Fruit fly (Drosophila melanogaster): Measurements from ENCODE around the gene CG14095.

CG14095 gene

DNA sequence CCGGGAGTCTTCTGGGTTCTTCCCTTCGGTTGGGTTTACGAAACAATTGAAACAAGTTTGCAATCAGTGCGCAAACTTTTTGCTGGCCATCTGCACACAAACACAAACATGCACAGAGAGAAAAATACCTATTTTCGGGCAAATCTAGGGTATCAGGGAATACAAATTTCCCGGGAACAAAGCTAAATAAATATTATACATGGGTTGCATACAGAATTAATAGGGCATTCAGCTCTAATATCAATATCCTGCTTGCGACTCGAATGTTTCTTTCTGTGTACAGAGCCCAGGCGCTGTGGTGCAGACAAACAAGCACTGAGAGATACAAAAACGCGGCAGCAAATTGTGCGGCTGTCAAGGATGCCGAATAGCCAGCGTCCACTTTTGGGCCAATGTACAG lies 20.5 kb downstream of the CG14095 start (continued):
- TF ChIP-seq dsx (GFP tag; optimal IDR thresholded peaks at IDR 0.05; ENCODE audit: poor library complexity, severe bottlenecking) = no peak
- 0 out of 3 replicates have a peak, but pooled peaks have one; percentile 13 for TF ChIP-seq CG8119 (GFP tag; IDR thresholded peaks at IDR 0.05)
- TF ChIP-seq cyc (GFP tag; optimal IDR thresholded peaks at IDR 0.05) = peak; percentile 46
- TF ChIP-seq vri (GFP tag; optimal IDR thresholded peaks at IDR 0.05) = no peak
- TF ChIP-seq Eip78C (GFP tag) = peak; percentile 51
- TF ChIP-seq CG16779 (tag; optimal IDR thresholded peaks at IDR 0.05) = no peak
- no peak for TF ChIP-seq Hr38 (GFP tag; optimal IDR thresholded peaks at IDR 0.05)
- peak; percentile 17 for TF ChIP-seq topi (GFP tag; optimal IDR thresholded peaks at IDR 0.05)
- TF ChIP-seq pdm3 (GFP tag; optimal IDR thresholded peaks at IDR 0.05) = peak; percentile 17
- peak; percentile 32 for TF ChIP-seq acj6 (GFP tag; optimal IDR thresholded peaks at IDR 0.05)
- no peak for TF ChIP-seq fd85E (GFP tag; optimal IDR thresholded peaks at IDR 0.05)
- TF ChIP-seq net (GFP tag; optimal IDR thresholded peaks at IDR 0.05) = no peak
- TF ChIP-seq OdsH (GFP tag; optimal IDR thresholded peaks at IDR 0.05) = peak; percentile 19
- no peak for TF ChIP-seq fd59A (GFP tag; optimal IDR thresholded peaks at IDR 0.05)
- peak; percentile 28 for TF ChIP-seq CG10669 (GFP tag; optimal IDR thresholded peaks at IDR 0.05)
- TF ChIP-seq CG3032 (tag; optimal IDR thresholded peaks at IDR 0.05) = no peak
- TF ChIP-seq Eip75B (GFP tag; optimal IDR thresholded peaks at IDR 0.05) = no peak
- no peak for TF ChIP-seq dac (GFP tag; optimal IDR thresholded peaks at IDR 0.05)
- no peak for TF ChIP-seq Hr4 (GFP tag; optimal IDR thresholded peaks at IDR 0.05)
- no peak for TF ChIP-seq Gug (GFP tag; IDR thresholded peaks at IDR 0.05)
- TF ChIP-seq achi (GFP tag; optimal IDR thresholded peaks at IDR 0.05) = peak; percentile 22
- TF ChIP-seq CG32006 (GFP tag; optimal IDR thresholded peaks at IDR 0.05) = peak; percentile 19
- no peak for TF ChIP-seq CG8632 (GFP tag; optimal IDR thresholded peaks at IDR 0.05)
- TF ChIP-seq CG6854 (GFP tag; optimal IDR thresholded peaks at IDR 0.05) = no peak
- TF ChIP-seq CG11762 (GFP tag; optimal IDR thresholded peaks at IDR 0.05; ENCODE audit: insufficient read depth) = no peak
- TF ChIP-seq CG6808 (GFP tag; optimal IDR thresholded peaks at IDR 0.05) = no peak
- no peak for TF ChIP-seq spab (GFP tag; optimal IDR thresholded peaks at IDR 0.05)
- TF ChIP-seq CG34406 (GFP tag; optimal IDR thresholded peaks at IDR 0.05) = no peak
- TF ChIP-seq Met (GFP tag; optimal IDR thresholded peaks at IDR 0.05) = peak; percentile 24
- TF ChIP-seq CG6276 (GFP tag; optimal IDR thresholded peaks at IDR 0.05) = no peak
- TF ChIP-seq CG8319 (GFP tag; optimal IDR thresholded peaks at IDR 0.05) = peak; percentile 18
- no peak for TF ChIP-seq Blimp-1 (GFP tag; optimal IDR thresholded peaks at IDR 0.05)
- TF ChIP-seq CG11294 (GFP tag; IDR thresholded peaks at IDR 0.05) = no peak
- peak; percentile 28 for TF ChIP-seq Sox14 (GFP tag; optimal IDR thresholded peaks at IDR 0.05)
- TF ChIP-seq salr (GFP tag; optimal IDR thresholded peaks at IDR 0.05) = no peak

dm6 chr3L:19442239-19442638 lies 22.3 kb downstream of the CG14095 start:
- TF ChIP-seq Hr39 (GFP tag; optimal IDR thresholded peaks at IDR 0.05) (no peak), CG6163 (GFP tag; IDR thresholded peaks at IDR 0.05) (peak; percentile 61; the same call in 1 of the 3 replicates), topi (GFP tag; optimal IDR thresholded peaks at IDR 0.05) (peak; percentile 23), lz (GFP tag; optimal IDR thresholded peaks at IDR 0.05) (peak; percentile 10), dsx (GFP tag; optimal IDR thresholded peaks at IDR 0.05; ENCODE audit: poor library complexity, severe bottlenecking) (no peak), CG6276 (GFP tag; optimal IDR thresholded peaks at IDR 0.05) (no peak), CG8632 (GFP tag; optimal IDR thresholded peaks at IDR 0.05) (peak; percentile 11), Gug (GFP tag; IDR thresholded peaks at IDR 0.05) (no peak), vri (GFP tag; optimal IDR thresholded peaks at IDR 0.05) (no peak), CG16779 (tag; optimal IDR thresholded peaks at IDR 0.05) (no peak), Smox (GFP tag; optimal IDR thresholded peaks at IDR 0.05) (no peak), CG6792 (GFP tag; optimal IDR thresholded peaks at IDR 0.05) (peak; percentile 0), fd59A (GFP tag; optimal IDR thresholded peaks at IDR 0.05) (no peak), salr (GFP tag; optimal IDR thresholded peaks at IDR 0.05) (no peak), CG8319 (GFP tag; optimal IDR thresholded peaks at IDR 0.05) (no peak), CG10669 (GFP tag; optimal IDR thresholded peaks at IDR 0.05) (peak; percentile 36), CG6854 (GFP tag; optimal IDR thresholded peaks at IDR 0.05) (no peak), spab (GFP tag; optimal IDR thresholded peaks at IDR 0.05) (peak; percentile 11), CG6808 (GFP tag; optimal IDR thresholded peaks at IDR 0.05) (no peak), cyc (GFP tag; optimal IDR thresholded peaks at IDR 0.05) (no peak), Ets96B (tag; optimal IDR thresholded peaks at IDR 0.05) (peak; percentile 16), Eip78C (GFP tag) (peak; percentile 72), Met (GFP tag; optimal IDR thresholded peaks at IDR 0.05) (no peak), CG10631 (GFP tag; optimal IDR thresholded peaks at IDR 0.05) (peak; percentile 7), CG4318 (GFP tag; optimal IDR thresholded peaks at IDR 0.05) (no peak), net (GFP tag; optimal IDR thresholded peaks at IDR 0.05) (no peak), CG11762 (GFP tag; optimal IDR thresholded peaks at IDR 0.05; ENCODE audit: insufficient read depth) (no peak), CG3919 (GFP tag; optimal IDR thresholded peaks at IDR 0.05) (peak; percentile 12), Ets21C (GFP tag; optimal IDR thresholded peaks at IDR 0.05) (no peak), svp (GFP tag) (peak; percentile 65), OdsH (GFP tag; optimal IDR thresholded peaks at IDR 0.05) (peak; percentile 13), ss (GFP tag; optimal IDR thresholded peaks at IDR 0.05) (peak in 1 of 2 experiments; percentile 5), achi (GFP tag; optimal IDR thresholded peaks at IDR 0.05) (peak; percentile 13), Eip75B (GFP tag; optimal IDR thresholded peaks at IDR 0.05) (peak; percentile 10), dac (GFP tag; optimal IDR thresholded peaks at IDR 0.05) (no peak), Hr4 (GFP tag; optimal IDR thresholded peaks at IDR 0.05) (no peak)
